Fruit fly (Drosophila melanogaster): ENCODE measurements around the gene CG31922.
A peak's percentile ranks its signal among the peaks of the same experiment; 100 is the strongest.

Gene CG31922

dm6 chr2L:1152693-1153092, 17.3 kb upstream of the CG31922 start:
- TF ChIP-seq CG11902 (GFP tag; optimal IDR thresholded peaks at IDR 0.05) = no peak
- TF ChIP-seq CG10631 (GFP tag; optimal IDR thresholded peaks at IDR 0.05) = no peak
- TF ChIP-seq Eip75B (GFP tag; optimal IDR thresholded peaks at IDR 0.05) = no peak
- TF ChIP-seq CG6276 (GFP tag; optimal IDR thresholded peaks at IDR 0.05) = no peak
- no peak for TF ChIP-seq spab (GFP tag; optimal IDR thresholded peaks at IDR 0.05)
- no peak for TF ChIP-seq Sox14 (GFP tag; optimal IDR thresholded peaks at IDR 0.05)
- TF ChIP-seq CG8319 (GFP tag; optimal IDR thresholded peaks at IDR 0.05) = no peak
- no peak for TF ChIP-seq Ets21C (GFP tag; optimal IDR thresholded peaks at IDR 0.05)

dm6 chr2L:1156592-1157249, 13.3 kb upstream of the CG31922 start:
- TF ChIP-seq pdm3 (GFP tag; optimal IDR thresholded peaks at IDR 0.05) (no peak), CG32006 (GFP tag; optimal IDR thresholded peaks at IDR 0.05) (peak; percentile 77), Gug (GFP tag; IDR thresholded peaks at IDR 0.05) (no peak), vri (GFP tag; optimal IDR thresholded peaks at IDR 0.05) (no peak), OdsH (GFP tag; optimal IDR thresholded peaks at IDR 0.05) (no peak), esn (GFP tag; optimal IDR thresholded peaks at IDR 0.05) (no peak), Sox15 (GFP tag; optimal IDR thresholded peaks at IDR 0.05) (no peak), achi (GFP tag; optimal IDR thresholded peaks at IDR 0.05) (no peak), CG8119 (GFP tag; IDR thresholded peaks at IDR 0.05) (peak; percentile 77), fd85E (GFP tag; optimal IDR thresholded peaks at IDR 0.05) (no peak), dac (GFP tag; optimal IDR thresholded peaks at IDR 0.05) (peak; percentile 59), Eip75B (GFP tag; optimal IDR thresholded peaks at IDR 0.05) (no peak), CG10669 (GFP tag; optimal IDR thresholded peaks at IDR 0.05) (no peak), CG6808 (GFP tag; optimal IDR thresholded peaks at IDR 0.05) (no peak), CG10631 (GFP tag; optimal IDR thresholded peaks at IDR 0.05) (no peak), CG31627 (GFP tag; optimal IDR thresholded peaks at IDR 0.05) (no peak), CG11902 (GFP tag; optimal IDR thresholded peaks at IDR 0.05) (no peak), CG16779 (tag; optimal IDR thresholded peaks at IDR 0.05) (no peak), Sox102F (GFP tag; optimal IDR thresholded peaks at IDR 0.05) (no peak), cyc (GFP tag; optimal IDR thresholded peaks at IDR 0.05) (no peak), salr (GFP tag; optimal IDR thresholded peaks at IDR 0.05) (peak in 1 of 2 experiments; percentile 24), Met (GFP tag; optimal IDR thresholded peaks at IDR 0.05) (no peak), CG1621 (tag; optimal IDR thresholded peaks at IDR 0.05) (no peak), Eip78C (GFP tag) (peak; percentile 60)

dm6 chr2L:1157357-1157678, 12.7 kb upstream of the CG31922 start:
- TF ChIP-seq vri (GFP tag; optimal IDR thresholded peaks at IDR 0.05) (peak; percentile 40), CG6808 (GFP tag; optimal IDR thresholded peaks at IDR 0.05) (no peak), Eip93F (GFP tag; optimal IDR thresholded peaks at IDR 0.05) (no peak), CG3919 (GFP tag; optimal IDR thresholded peaks at IDR 0.05) (peak; percentile 7)

dm6 chr2L:1157679-1158518, 12.1 kb upstream of the CG31922 start, which contains the start of gene capt:
TSS of gene capt (minus strand) at chr2L:1158262.
- TF ChIP-seq acj6 (GFP tag; optimal IDR thresholded peaks at IDR 0.05) (no peak), dac (GFP tag; optimal IDR thresholded peaks at IDR 0.05) (no peak), CG11762 (GFP tag; optimal IDR thresholded peaks at IDR 0.05; ENCODE audit: insufficient read depth) (no peak), CG11294 (GFP tag; IDR thresholded peaks at IDR 0.05) (no peak), CG8632 (GFP tag; optimal IDR thresholded peaks at IDR 0.05) (no peak), CG6808 (GFP tag; optimal IDR thresholded peaks at IDR 0.05) (peak; percentile 7), CG9139 (GFP tag; optimal IDR thresholded peaks at IDR 0.05) (no peak), CG6792 (GFP tag; optimal IDR thresholded peaks at IDR 0.05) (no peak), CG6854 (GFP tag; optimal IDR thresholded peaks at IDR 0.05) (no peak), CG31627 (GFP tag; optimal IDR thresholded peaks at IDR 0.05) (peak; percentile 65), CG10631 (GFP tag; optimal IDR thresholded peaks at IDR 0.05) (no peak), Eip93F (GFP tag; optimal IDR thresholded peaks at IDR 0.05) (no peak), CG6276 (GFP tag; optimal IDR thresholded peaks at IDR 0.05) (no peak), Ets96B (tag; optimal IDR thresholded peaks at IDR 0.05) (peak; percentile 33), CG7368 (GFP tag; optimal IDR thresholded peaks at IDR 0.05) (no peak), spab (GFP tag; optimal IDR thresholded peaks at IDR 0.05) (no peak), Sox15 (GFP tag; optimal IDR thresholded peaks at IDR 0.05) (peak; percentile 8), achi (GFP tag; optimal IDR thresholded peaks at IDR 0.05) (no peak), cyc (GFP tag; optimal IDR thresholded peaks at IDR 0.05) (peak; percentile 54), Hr39 (GFP tag; optimal IDR thresholded peaks at IDR 0.05) (peak; percentile 66), CG16779 (tag; optimal IDR thresholded peaks at IDR 0.05) (no peak), pdm3 (GFP tag; optimal IDR thresholded peaks at IDR 0.05) (no peak), CG8319 (GFP tag; optimal IDR thresholded peaks at IDR 0.05) (no peak), Met (GFP tag; optimal IDR thresholded peaks at IDR 0.05) (peak; percentile 59), Smox (GFP tag; optimal IDR thresholded peaks at IDR 0.05) (no peak), salr (GFP tag; optimal IDR thresholded peaks at IDR 0.05) (no peak), CG32006 (GFP tag; optimal IDR thresholded peaks at IDR 0.05) (no peak), Ets21C (GFP tag; optimal IDR thresholded peaks at IDR 0.05) (no peak)
